Worm (Caenorhabditis elegans): ENCODE data around the gene cest-4.

DNA sequence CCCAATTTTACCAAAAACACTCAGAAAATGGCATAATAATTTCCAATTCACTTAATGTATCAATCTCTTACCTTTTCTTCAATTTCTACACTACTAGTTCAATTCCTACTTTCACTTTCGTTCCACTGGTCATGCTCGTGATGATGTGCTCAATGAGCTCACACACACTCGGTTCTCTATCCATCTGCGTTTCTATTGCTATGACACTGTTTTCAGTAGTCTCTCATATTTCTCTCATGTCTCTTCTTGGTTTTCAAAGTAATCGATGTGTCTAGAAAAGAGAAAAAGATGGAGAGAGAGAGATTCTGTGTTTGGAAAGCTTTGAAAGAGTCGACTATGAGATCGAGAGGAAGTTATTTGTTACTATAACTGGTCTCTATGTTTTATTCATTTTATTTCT, 34.9 kb downstream of the cest-4 start:
- no peak for TF ChIP-seq hmg-4 (GFP tag; optimal IDR thresholded peaks at IDR 0.05)
- TF ChIP-seq sea-1 (GFP tag; conservative IDR thresholded peaks at IDR 0.05): no peak
- no peak for TF ChIP-seq flt-1 (GFP tag; IDR thresholded peaks at IDR 0.05)
- no peak for TF ChIP-seq aly-1 (tag; optimal IDR thresholded peaks at IDR 0.05)
- TF ChIP-seq ama-1 (optimal IDR thresholded peaks at IDR 0.05): no peak
